Worm (Caenorhabditis elegans): ENCODE results near the gene ceh-53.

- TF ChIP-seq fkh-3 (tag; optimal IDR thresholded peaks at IDR 0.05) (no peak), efl-1 (GFP tag; optimal IDR thresholded peaks at IDR 0.05) (no peak), ztf-25 (GFP tag; IDR thresholded peaks at IDR 0.05) (no peak), ama-1 (optimal IDR thresholded peaks at IDR 0.05) (no peak), ama-1 (GFP tag; optimal IDR thresholded peaks at IDR 0.05) (no peak), tbp1 (GFP tag; optimal IDR thresholded peaks at IDR 0.05) (no peak), zfh-2 (GFP tag; conservative IDR thresholded peaks at IDR 0.05) (no peak), F22D6.2 (tag; optimal IDR thresholded peaks at IDR 0.05) (no peak), B0261.1 (tag; optimal IDR thresholded peaks at IDR 0.05) (no peak), lin-26 (GFP tag; IDR thresholded peaks at IDR 0.05) (no peak)
These were observed 6.1 kb downstream of the ceh-53 start, which contains the start of gene srz-83 for ce11 chrIV:3504144-3504543.

All from whole organism, young adult.